Worm (Caenorhabditis elegans) whole organism, L4 larva: ENCODE results near the gene gem-1.

Experiments used
- F26F4.8 ChIP-seq: fragments of 200-800 bp; sonication (Bioruptor generic); conservative IDR thresholded peaks from 2 replicates; pipeline ENCODE4 v1.3.6; 2022; ENCODE audit warnings: missing genetic modification characterization, missing compliant biosample characterization
- F37D6.2 ChIP-seq: sonication (generic microtip); optimal IDR thresholded peaks from 2 replicates; lab custom pipeline; 2016; ENCODE audit warnings: mild to moderate bottlenecking, missing genetic modification characterization, missing compliant biosample characterization
- F49E8.2 ChIP-seq: sonication (generic microtip); optimal IDR thresholded peaks from 2 replicates; lab custom pipeline; 2016; ENCODE audit warnings: missing compliant biosample characterization, mild to moderate bottlenecking, missing genetic modification characterization, borderline replicate concordance
- R02D3.7 ChIP-seq: fragments of 150-350 bp; sonication (generic microtip); optimal IDR thresholded peaks from 3 replicates; lab custom pipeline; 2014; ENCODE audit warnings: missing biosample characterization, missing genetic modification characterization
- Y5F2A.4 ChIP-seq: fragments of 200-800 bp; sonication (Bioruptor generic); optimal IDR thresholded peaks from 2 replicates; lab custom pipeline; 2018; ENCODE audit warnings: mild to moderate bottlenecking, missing genetic modification characterization, missing compliant biosample characterization
- ZK337.2 ChIP-seq: fragments of 200-800 bp; sonication (Bioruptor generic); IDR thresholded peaks from 2 replicates; pipeline ENCODE4 v1.3.6; 2022; ENCODE audit warnings: missing genetic modification reagents, missing genetic modification characterization, missing compliant biosample characterization
- aha-1 ChIP-seq: fragments of 150-350 bp; peaks from one replicate; lab custom pipeline; 2014; ENCODE audit warnings: missing biosample characterization, missing genetic modification characterization
- ama-1 ChIP-seq: fragments of 150-350 bp; optimal IDR thresholded peaks from 2 replicates; lab custom pipeline; 2014; ENCODE audit warnings: inconsistent platforms, mixed read lengths
- attf-4 ChIP-seq: sonication (generic microtip); optimal IDR thresholded peaks from 3 replicates; lab custom pipeline; 2017; ENCODE audit warnings: missing biosample characterization, missing genetic modification characterization
- ceh-20 ChIP-seq: fragments of 200-800 bp; sonication (Bioruptor generic); IDR thresholded peaks from 2 replicates; pipeline ENCODE4 v1.3.6; 2022; ENCODE audit warnings: missing genetic modification reagents, missing genetic modification characterization, missing compliant biosample characterization
- ceh-28 ChIP-seq: fragments of 150-350 bp; optimal IDR thresholded peaks from 2 replicates; lab custom pipeline; 2014; ENCODE audit warnings: missing biosample characterization, missing genetic modification reagents, missing genetic modification characterization
- ctbp-1 ChIP-seq: fragments of 200-800 bp; sonication (Bioruptor generic); IDR thresholded peaks from 2 replicates; pipeline ENCODE4 v1.3.6; 2022; ENCODE audit warnings: missing genetic modification reagents, missing genetic modification characterization, missing compliant biosample characterization
- daf-12 ChIP-seq: fragments of 150-350 bp; optimal IDR thresholded peaks from 2 replicates; lab custom pipeline; 2014; ENCODE audit warnings: missing biosample characterization, missing genetic modification reagents, missing genetic modification characterization
- daf-16 ChIP-seq, 3 experiments: sonication (generic microtip); optimal IDR thresholded peaks; 2 replicates each; lab custom pipeline; 2016 to 2017; ENCODE audit warnings: missing genetic modification characterization in 3 of 3, missing genetic modification reagents in 3 of 3, mild to moderate bottlenecking in 2 of 3, missing compliant biosample characterization in 2 of 3, missing biosample characterization in 1 of 3, moderate library complexity in 1 of 3
- dmd-6 ChIP-seq: fragments of 200-800 bp; sonication (Bioruptor generic); IDR thresholded peaks from 2 replicates; pipeline ENCODE4 v1.3.6; 2022; ENCODE audit warnings: missing genetic modification reagents, missing genetic modification characterization, missing compliant biosample characterization
- duxl-1 ChIP-seq: sonication (generic microtip); optimal IDR thresholded peaks from 2 replicates; lab custom pipeline; 2016; ENCODE audit warnings: mild to moderate bottlenecking, missing genetic modification characterization, moderate library complexity, missing compliant biosample characterization; ENCODE audit not compliant: poor library complexity
- dve-1 ChIP-seq: sonication (generic microtip); optimal IDR thresholded peaks from 2 replicates; lab custom pipeline; 2017; ENCODE audit warnings: antibody characterized with exemption, mild to moderate bottlenecking, missing genetic modification characterization, missing compliant biosample characterization; ENCODE audit not compliant: insufficient read depth
- fkh-10 ChIP-seq: fragments of 150-350 bp; optimal IDR thresholded peaks from 2 replicates; lab custom pipeline; 2014; ENCODE audit warnings: missing biosample characterization, missing genetic modification reagents, missing genetic modification characterization
- hlh-11 ChIP-seq: fragments of 200-800 bp; sonication (Bioruptor generic); optimal IDR thresholded peaks from 2 replicates; lab custom pipeline; 2018; ENCODE audit warnings: mild to moderate bottlenecking, missing genetic modification characterization, missing compliant biosample characterization
- hmg-1.1 ChIP-seq: fragments of 200-800 bp; sonication (Bioruptor generic); IDR thresholded peaks from 2 replicates; pipeline ENCODE4 v1.3.6; 2022; ENCODE audit warnings: missing genetic modification reagents, missing genetic modification characterization, missing compliant biosample characterization
- jun-1 ChIP-seq: fragments of 150-350 bp; optimal IDR thresholded peaks from 2 replicates; lab custom pipeline; 2014; ENCODE audit warnings: missing biosample characterization, missing genetic modification reagents, missing genetic modification characterization
- madf-5 ChIP-seq, 2 experiments: fragments of 200-800 bp; sonication (Bioruptor generic); IDR thresholded peaks; 2 replicates each; pipeline ENCODE4 v1.3.6; 2022; ENCODE audit warnings: missing compliant biosample characterization in 2 of 2, missing genetic modification characterization in 2 of 2
- mdl-1 ChIP-seq, 2 experiments: fragments of 150-350 bp in 1 of 2; sonication (generic microtip) in 1 of 2; optimal IDR thresholded peaks; 2 replicates each; lab custom pipeline; 2014 to 2017; ENCODE audit warnings: missing biosample characterization in 2 of 2, missing genetic modification characterization in 2 of 2
- mep-1 ChIP-seq: fragments of 150-350 bp; sonication (generic microtip); optimal IDR thresholded peaks from 3 replicates; lab custom pipeline; 2014; ENCODE audit warnings: missing biosample characterization, missing genetic modification characterization
- mes-2 ChIP-seq: sonication (generic microtip); optimal IDR thresholded peaks from 2 replicates; lab custom pipeline; 2016; ENCODE audit warnings: missing genotype, mild to moderate bottlenecking, missing genetic modification characterization, missing compliant biosample characterization; ENCODE audit not compliant: poor library complexity, severe bottlenecking
- mxl-3 ChIP-seq: fragments of 200-800 bp; sonication (Bioruptor generic); optimal IDR thresholded peaks from 2 replicates; lab custom pipeline; 2018; ENCODE audit warnings: mild to moderate bottlenecking, missing genetic modification characterization, missing compliant biosample characterization
- nhr-11 ChIP-seq: fragments of 150-350 bp; optimal IDR thresholded peaks from 2 replicates; lab custom pipeline; 2014; ENCODE audit warnings: missing biosample characterization, missing genetic modification characterization
- nhr-237 ChIP-seq: sonication (generic microtip); optimal IDR thresholded peaks from 2 replicates; lab custom pipeline; 2017; ENCODE audit warnings: missing biosample characterization, missing genetic modification characterization
- nhr-25 ChIP-seq: sonication (generic microtip); optimal IDR thresholded peaks from 2 replicates; lab custom pipeline; 2017; ENCODE audit warnings: missing genetic modification characterization, mild to moderate bottlenecking, missing compliant biosample characterization, antibody characterized with exemption, moderate library complexity, borderline replicate concordance; ENCODE audit not compliant: insufficient read depth
- nhr-28 ChIP-seq: fragments of 150-350 bp; optimal IDR thresholded peaks from 2 replicates; lab custom pipeline; 2014; ENCODE audit warnings: missing biosample characterization, missing genetic modification characterization
- nhr-48 ChIP-seq: sonication (generic microtip); optimal IDR thresholded peaks from 2 replicates; lab custom pipeline; 2016; ENCODE audit warnings: mild to moderate bottlenecking, missing genetic modification characterization, missing compliant biosample characterization
- nhr-77 ChIP-seq: fragments of 150-350 bp; optimal IDR thresholded peaks from 2 replicates; lab custom pipeline; 2014; ENCODE audit warnings: missing biosample characterization, missing genetic modification characterization
- pha-4 ChIP-seq, 2 experiments: fragments of 150-350 bp in 1 of 2; fragments of 200-800 bp in 1 of 2; sonication (Bioruptor generic) in 1 of 2; IDR thresholded peaks in 1 of 2; optimal IDR thresholded peaks in 1 of 2; 2 replicates each; pipeline versions ENCODE4 v1.3.6 to Lab custom; 2014 to 2022; ENCODE audit warnings: missing genetic modification characterization in 2 of 2, missing genetic modification reagents in 2 of 2, missing biosample characterization in 1 of 2, missing compliant biosample characterization in 1 of 2
- rbr-2 ChIP-seq: sonication (generic microtip); optimal IDR thresholded peaks from 2 replicates; lab custom pipeline; 2016; ENCODE audit warnings: missing genotype, missing genetic modification characterization, missing compliant biosample characterization
- tag-97 ChIP-seq: fragments of 200-800 bp; sonication (Bioruptor generic); IDR thresholded peaks from 2 replicates; pipeline ENCODE4 v1.3.6; 2022; ENCODE audit warnings: missing genetic modification characterization, missing compliant biosample characterization
- unc-62 ChIP-seq, 3 experiments: fragments of 150-350 bp in 1 of 3; sonication (generic microtip); optimal IDR thresholded peaks in 2 of 3; peaks in 1 of 3; 1 replicate in 1 of 3; 2 replicates in 2 of 3; lab custom pipeline; 2014 to 2017; ENCODE audit warnings: missing biosample characterization in 3 of 3, missing genetic modification characterization in 3 of 3, missing genetic modification reagents in 3 of 3, missing genotype in 1 of 3
- vab-7 ChIP-seq: fragments of 200-800 bp; sonication (Bioruptor generic); IDR thresholded peaks from 2 replicates; pipeline ENCODE4 v1.3.6; 2022; ENCODE audit warnings: missing genetic modification reagents, missing genetic modification characterization, missing compliant biosample characterization
- zfp-3 ChIP-seq: fragments of 200-800 bp; sonication (Bioruptor generic); conservative IDR thresholded peaks from 2 replicates; pipeline ENCODE4 v1.3.6; 2022; ENCODE audit warnings: missing genetic modification reagents, missing genetic modification characterization, missing compliant biosample characterization
- ztf-7 ChIP-seq: fragments of 150-350 bp; optimal IDR thresholded peaks from 2 replicates; lab custom pipeline; 2014; ENCODE audit warnings: missing biosample characterization, missing genetic modification characterization

gem-1 gene

ce11 chrX:13409543-13409942, 32.8 kb upstream of the gem-1 start, which contains the start of the genes cyp-13B1 and C29F7.1 (continued):
- no peak for TF ChIP-seq unc-62 (GFP tag; optimal IDR thresholded peaks at IDR 0.05 in 1 of 2; lab: Kevin White, UChicago)
- TF ChIP-seq unc-62 (tag; optimal IDR thresholded peaks at IDR 0.05; lab: Kevin White, UChicago), result no peak
- TF ChIP-seq fkh-10, result no peak
- peak; percentile 78 for TF ChIP-seq nhr-28 (tag; lab: Kevin White, UChicago)
- no peak for TF ChIP-seq dmd-6 (GFP tag; lab: Robert Waterston, UW)

ce11 chrX:13401783-13402182, 25.0 kb upstream of the gem-1 start, which contains the start of gene F02C12.1:
F02C12.1 (plus strand) TSS chrX:13402083.
- TF ChIP-seq ama-1 (lab: Kevin White, UChicago) (no peak), F49E8.2 (no peak)

ce11 chrX:13401311-13401710, 24.5 kb upstream of the gem-1 start:
- TF ChIP-seq madf-5 (GFP tag; IDR thresholded peaks at IDR 0.05; lab: Robert Waterston, UW), result no peak
- TF ChIP-seq attf-4 (tag; lab: Kevin White, UChicago), result no peak
- peak; percentile 41 for TF ChIP-seq nhr-28 (tag; lab: Kevin White, UChicago)
- TF ChIP-seq daf-12 (tag; lab: Kevin White, UChicago), result no peak
- peak; percentile 37 for TF ChIP-seq mep-1 (tag; lab: Kevin White, UChicago)
- peak; percentile 44 for TF ChIP-seq nhr-77 (tag; lab: Kevin White, UChicago)
- peak; percentile 24 for TF ChIP-seq ztf-7 (tag; lab: Kevin White, UChicago)
- TF ChIP-seq Y5F2A.4, result no peak
- TF ChIP-seq nhr-48 (tag; lab: Kevin White, UChicago), result no peak
- peak in 1 of 2 experiments; percentile 26 for TF ChIP-seq daf-16 (GFP tag; optimal IDR thresholded peaks at IDR 0.05; lab: Kevin White, UChicago)
- peak; percentile 89 for TF ChIP-seq daf-16 (tag; optimal IDR thresholded peaks at IDR 0.05; lab: Kevin White, UChicago)
- TF ChIP-seq dve-1 (tag; lab: Kevin White, UChicago), result peak; percentile 69
- 0 out of 2 replicates have a peak, but pooled peaks have one; percentile 25 for TF ChIP-seq hmg-1.1 (GFP tag; lab: Robert Waterston, UW)
- no peak for TF ChIP-seq duxl-1 (tag; lab: Kevin White, UChicago)
- TF ChIP-seq pha-4 (GFP tag; IDR thresholded peaks at IDR 0.05; lab: Robert Waterston, UW), result no peak
- TF ChIP-seq pha-4 (tag; optimal IDR thresholded peaks at IDR 0.05; lab: Kevin White, UChicago), result peak; percentile 64
- peak; percentile 52 for TF ChIP-seq hlh-11
- peak; percentile 21 for TF ChIP-seq mxl-3 (GFP tag; lab: Kevin White, UChicago)
- TF ChIP-seq F26F4.8 (GFP tag; lab: Robert Waterston, UW), result no peak
- TF ChIP-seq dmd-6 (GFP tag; lab: Robert Waterston, UW), result peak; percentile 55; the same call in 1 of the 2 replicates
- peak; percentile 8 for TF ChIP-seq jun-1 (tag; lab: Kevin White, UChicago)
- peak; percentile 36 for TF ChIP-seq mes-2 (tag; lab: Kevin White, UChicago)
- peak in 1 of 2 experiments; percentile 0 for TF ChIP-seq mdl-1 (tag; optimal IDR thresholded peaks at IDR 0.05; lab: Kevin White, UChicago)
- TF ChIP-seq ctbp-1 (GFP tag; lab: Robert Waterston, UW), result no peak

ce11 chrX:13399221-13399620, 22.4 kb upstream of the gem-1 start, which contains the start of gene F02C12.2:
F02C12.2 (minus strand) TSS chrX:13399321.
- TF ChIP-seq unc-62 (GFP tag; optimal IDR thresholded peaks at IDR 0.05 in 1 of 2; lab: Kevin White, UChicago) (peak in 1 of 2 experiments; percentile 3), unc-62 (tag; optimal IDR thresholded peaks at IDR 0.05; lab: Kevin White, UChicago) (no peak), F37D6.2 (tag; lab: Kevin White, UChicago) (no peak)

ce11 chrX:13396550-13397023, 19.8 kb upstream of the gem-1 start, which contains the start of gene F02C12.3:
F02C12.3 (plus strand) TSS chrX:13396973.
- peak in 1 of 2 experiments; percentile 70 for TF ChIP-seq daf-16 (GFP tag; optimal IDR thresholded peaks at IDR 0.05; lab: Kevin White, UChicago)
- peak; percentile 74 for TF ChIP-seq daf-16 (tag; optimal IDR thresholded peaks at IDR 0.05; lab: Kevin White, UChicago)
- TF ChIP-seq pha-4 (GFP tag; IDR thresholded peaks at IDR 0.05; lab: Robert Waterston, UW), result peak; percentile 56; the same call in 1 of the 2 replicates
- TF ChIP-seq pha-4 (tag; optimal IDR thresholded peaks at IDR 0.05; lab: Kevin White, UChicago), result no peak
- TF ChIP-seq vab-7 (GFP tag; lab: Robert Waterston, UW), result no peak
- TF ChIP-seq F37D6.2 (tag; lab: Kevin White, UChicago), result peak; percentile 32
- TF ChIP-seq duxl-1 (tag; lab: Kevin White, UChicago), result peak; percentile 22
- TF ChIP-seq ztf-7 (tag; lab: Kevin White, UChicago), result peak; percentile 20
- TF ChIP-seq ZK337.2 (GFP tag; lab: Robert Waterston, UW), result no peak
- TF ChIP-seq zfp-3 (GFP tag; lab: Robert Waterston, UW), result no peak
- peak; percentile 51 for TF ChIP-seq R02D3.7 (tag; lab: Kevin White, UChicago)
- TF ChIP-seq nhr-25 (tag; lab: Kevin White, UChicago), result peak; percentile 15
- peak; percentile 57 for TF ChIP-seq rbr-2 (tag; lab: Kevin White, UChicago)
- no peak for TF ChIP-seq aha-1
- no peak for TF ChIP-seq nhr-237 (tag; lab: Kevin White, UChicago)
- TF ChIP-seq ceh-28 (tag; lab: Kevin White, UChicago), result no peak
- TF ChIP-seq ceh-20 (GFP tag; lab: Robert Waterston, UW), result no peak
- TF ChIP-seq tag-97 (GFP tag; lab: Robert Waterston, UW), result no peak
- TF ChIP-seq mxl-3 (GFP tag; lab: Kevin White, UChicago), result no peak
- peak; percentile 20 for TF ChIP-seq nhr-11 (tag; lab: Kevin White, UChicago)
